Fruit fly (Drosophila melanogaster): Measurements from ENCODE around the gene FarO.

FarO gene

dm6 chrX:2222181-2222790, 18.6 kb upstream of the FarO start, which contains the start of gene Vinc (continued):
- TF ChIP-seq CG30403 (GFP tag; optimal IDR thresholded peaks at IDR 0.05): peak; percentile 84
- peak; percentile 20 for TF ChIP-seq CG2202 (tag; optimal IDR thresholded peaks at IDR 0.05)
- TF ChIP-seq btn (GFP tag; optimal IDR thresholded peaks at IDR 0.05): peak; percentile 62
- TF ChIP-seq Atf6 (GFP tag; IDR thresholded peaks at IDR 0.05): peak; percentile 91
- peak; percentile 57; the same call in 1 of the 3 replicates for TF ChIP-seq gce (GFP tag; IDR thresholded peaks at IDR 0.05)
- peak; percentile 70 for TF ChIP-seq CG1647 (GFP tag; optimal IDR thresholded peaks at IDR 0.05)
- TF ChIP-seq CG31224 (GFP tag; IDR thresholded peaks at IDR 0.05): peak; percentile 81
- TF ChIP-seq CG43689 (GFP tag; IDR thresholded peaks at IDR 0.05): no peak
- peak; percentile 69 for TF ChIP-seq Gug (GFP tag; IDR thresholded peaks at IDR 0.05)
- peak; percentile 85 for TF ChIP-seq slp2 (GFP tag; optimal IDR thresholded peaks at IDR 0.05)
- TF ChIP-seq Side (GFP tag; optimal IDR thresholded peaks at IDR 0.05): peak; percentile 88
- peak; percentile 66 for TF ChIP-seq Bteb2 (GFP tag; optimal IDR thresholded peaks at IDR 0.05)
- TF ChIP-seq Hr78 (GFP tag; optimal IDR thresholded peaks at IDR 0.05): no peak
- TF ChIP-seq CG4424 (GFP tag; optimal IDR thresholded peaks at IDR 0.05): peak; percentile 89
- peak; percentile 90 for TF ChIP-seq CG12219 (GFP tag; optimal IDR thresholded peaks at IDR 0.05)
- TF ChIP-seq lab (GFP tag; optimal IDR thresholded peaks at IDR 0.05): peak; percentile 96
- no peak; the same call in 1 of the 2 replicates for TF ChIP-seq toy (GFP tag; IDR thresholded peaks at IDR 0.05)
- no peak for TF ChIP-seq Tbp (GFP tag; optimal IDR thresholded peaks at IDR 0.05)
- TF ChIP-seq her (GFP tag; optimal IDR thresholded peaks at IDR 0.05): peak; percentile 80
- no peak for TF ChIP-seq gt (GFP tag; IDR thresholded peaks at IDR 0.05)
- TF ChIP-seq CG10431 (GFP tag; optimal IDR thresholded peaks at IDR 0.05): no peak
- TF ChIP-seq Myb (GFP tag; optimal IDR thresholded peaks at IDR 0.05): peak; percentile 58
- peak; percentile 50; the same call in 2 of the 4 replicates for TF ChIP-seq Dll (GFP tag; IDR thresholded peaks at IDR 0.05; ENCODE audit: partially characterized antibody)
- peak; percentile 60 for TF ChIP-seq gcm2 (GFP tag; optimal IDR thresholded peaks at IDR 0.05)
- no peak for TF ChIP-seq Sox100B (GFP tag; optimal IDR thresholded peaks at IDR 0.05)
- peak; percentile 67 for TF ChIP-seq CG5245 (GFP tag; optimal IDR thresholded peaks at IDR 0.05)
- no peak for TF ChIP-seq corto (GFP tag; optimal IDR thresholded peaks at IDR 0.05)
- no peak for TF ChIP-seq Asciz (GFP tag; optimal IDR thresholded peaks at IDR 0.05)
- peak; percentile 55 for TF ChIP-seq Sry-δ (GFP tag; optimal IDR thresholded peaks at IDR 0.05)
- peak; percentile 84 for TF ChIP-seq Taf1 (GFP tag; IDR thresholded peaks at IDR 0.05)
- TF ChIP-seq mld (GFP tag; IDR thresholded peaks at IDR 0.05; ENCODE audit: partially characterized antibody): no peak
- TF ChIP-seq CG15479 (GFP tag; optimal IDR thresholded peaks at IDR 0.05): no peak
- TF ChIP-seq CG7745 (tag; optimal IDR thresholded peaks at IDR 0.05): no peak
- peak; percentile 87 for TF ChIP-seq phol (tag; optimal IDR thresholded peaks at IDR 0.05)
- TF ChIP-seq Kr (GFP tag; optimal IDR thresholded peaks at IDR 0.05): peak; percentile 42
- peak; percentile 35 for TF ChIP-seq CG13287 (GFP tag; IDR thresholded peaks at IDR 0.05; ENCODE audit: partially characterized antibody)
- TF ChIP-seq CG10543 (GFP tag; optimal IDR thresholded peaks at IDR 0.05): peak; percentile 96
- peak; percentile 82 for TF ChIP-seq CG11247 (GFP tag; IDR thresholded peaks at IDR 0.05)
- TF ChIP-seq E2f1 (GFP tag; IDR thresholded peaks at IDR 0.05): peak; percentile 83
- peak; percentile 44 for TF ChIP-seq Abd-B (GFP tag; optimal IDR thresholded peaks at IDR 0.05)
- peak; percentile 94 for TF ChIP-seq CG17361 (GFP tag; IDR thresholded peaks at IDR 0.05)
- peak; percentile 70 for TF ChIP-seq Adf1 (GFP tag; IDR thresholded peaks at IDR 0.05)
- no peak for TF ChIP-seq unc-4 (GFP tag; IDR thresholded peaks at IDR 0.05; ENCODE audit: partially characterized antibody)
- TF ChIP-seq Oli (tag; optimal IDR thresholded peaks at IDR 0.05): peak; percentile 81
- peak; percentile 35 for TF ChIP-seq ash1 (GFP tag; optimal IDR thresholded peaks at IDR 0.05)
- TF ChIP-seq vfl (GFP tag; optimal IDR thresholded peaks at IDR 0.05): peak; percentile 63
- TF ChIP-seq Hr39 (optimal IDR thresholded peaks at IDR 0.05): no peak
- TF ChIP-seq CG6254 (GFP tag; optimal IDR thresholded peaks at IDR 0.05): peak; percentile 79
- peak; percentile 78 for TF ChIP-seq gsb (GFP tag; IDR thresholded peaks at IDR 0.05)
- no peak for TF ChIP-seq jing (GFP tag; optimal IDR thresholded peaks at IDR 0.05)
